Worm (Caenorhabditis elegans) whole organism, L1 larva: ENCODE results near the gene isy-1.

Experiments used
- C04F5.9 ChIP-seq: sonication (generic microtip); optimal IDR thresholded peaks from 2 replicates; lab custom pipeline; 2016; ENCODE audit warnings: missing genetic modification characterization, missing compliant biosample characterization
- C16A3.4 ChIP-seq: fragments of 150-350 bp; optimal IDR thresholded peaks from 2 replicates; lab custom pipeline; 2014; ENCODE audit warnings: missing biosample characterization, missing genetic modification characterization
- C34B4.2 ChIP-seq: sonication (generic microtip); optimal IDR thresholded peaks from 2 replicates; lab custom pipeline; 2017; ENCODE audit warnings: mild to moderate bottlenecking, missing genetic modification characterization, missing compliant biosample characterization
- F16B12.6 ChIP-seq: fragments of 150-350 bp; optimal IDR thresholded peaks from 2 replicates; lab custom pipeline; 2014; ENCODE audit warnings: missing biosample characterization, missing genetic modification characterization
- Y116A8C.19 ChIP-seq: sonication (generic microtip); optimal IDR thresholded peaks from 2 replicates; lab custom pipeline; 2016; ENCODE audit warnings: missing compliant biosample characterization, missing genetic modification characterization, borderline replicate concordance
- aly-2 ChIP-seq: fragments of 150-350 bp; optimal IDR thresholded peaks from 2 replicates; lab custom pipeline; 2014; ENCODE audit warnings: missing biosample characterization, missing genetic modification characterization
- blmp-1 ChIP-seq: fragments of 150-350 bp; optimal IDR thresholded peaks from 2 replicates; lab custom pipeline; 2014; ENCODE audit warnings: missing biosample characterization, missing genetic modification characterization
- ceh-8 ChIP-seq: fragments of 200-800 bp; sonication (Bioruptor generic); optimal IDR thresholded peaks from 2 replicates; lab custom pipeline; 2018; ENCODE audit warnings: mild to moderate bottlenecking, missing genetic modification characterization, moderate library complexity, missing compliant biosample characterization
- ceh-82 ChIP-seq, 3 experiments: fragments of 150-350 bp in 1 of 3; sonication (generic microtip) in 2 of 3; optimal IDR thresholded peaks; 2 replicates each; lab custom pipeline; 2014 to 2017; ENCODE audit warnings: missing biosample characterization in 3 of 3, missing genetic modification characterization in 3 of 3
- ceh-88 ChIP-seq: fragments of 200-800 bp; sonication (Bioruptor generic); IDR thresholded peaks from 2 replicates; pipeline ENCODE4 v1.3.6; 2022; ENCODE audit warnings: missing genetic modification characterization, missing compliant biosample characterization
- ceh-90 ChIP-seq: sonication (generic microtip); optimal IDR thresholded peaks from 2 replicates; lab custom pipeline; 2016; ENCODE audit warnings: missing genetic modification characterization, missing compliant biosample characterization
- dpl-1 ChIP-seq, 3 experiments: fragments of 150-350 bp in 2 of 3; sonication (generic microtip) in 1 of 3; optimal IDR thresholded peaks; 2 replicates each; lab custom pipeline; 2014 to 2017; ENCODE audit warnings: missing biosample characterization in 3 of 3, missing genetic modification characterization in 3 of 3, missing genetic modification reagents in 3 of 3
- efl-1 ChIP-seq, 4 experiments: fragments of 150-350 bp; optimal IDR thresholded peaks in 3 of 4; peaks in 1 of 4; 1 replicate in 1 of 4; 2 replicates in 3 of 4; lab custom pipeline; 2014; ENCODE audit warnings: missing biosample characterization in 2 of 4, missing genetic modification characterization in 2 of 4, missing genetic modification reagents in 2 of 4
- efl-3 ChIP-seq: fragments of 200-800 bp; sonication (Bioruptor generic); optimal IDR thresholded peaks from 2 replicates; lab custom pipeline; 2018; ENCODE audit warnings: mild to moderate bottlenecking, missing genetic modification characterization, missing compliant biosample characterization
- egl-13 ChIP-seq: sonication (generic microtip); optimal IDR thresholded peaks from 2 replicates; lab custom pipeline; 2016; ENCODE audit warnings: missing genotype, missing genetic modification reagents, missing genetic modification characterization, missing compliant biosample characterization
- egl-27 ChIP-seq, 2 experiments: fragments of 150-350 bp in 1 of 2; sonication (generic microtip); optimal IDR thresholded peaks; 3 replicates each; lab custom pipeline; 2017 to 2018; ENCODE audit warnings: missing biosample characterization in 2 of 2, missing genetic modification characterization in 2 of 2, missing genetic modification reagents in 2 of 2
- elt-2 ChIP-seq: sonication (generic microtip); optimal IDR thresholded peaks from 2 replicates; lab custom pipeline; 2016; ENCODE audit warnings: missing genetic modification characterization, mild to moderate bottlenecking, inconsistent platforms, missing compliant biosample characterization, missing genetic modification reagents
- elt-3 ChIP-seq, 6 experiments: fragments of 150-350 bp in 1 of 6; sonication (generic microtip); optimal IDR thresholded peaks; 2 replicates each; lab custom pipeline; 2017 to 2018; ENCODE audit warnings: missing biosample characterization in 6 of 6, missing genetic modification characterization in 6 of 6, inconsistent platforms in 1 of 6
- ets-5 ChIP-seq: fragments of 200-800 bp; sonication (Bioruptor generic); IDR thresholded peaks from 2 replicates; pipeline ENCODE4 v1.3.6; 2022; ENCODE audit warnings: missing genetic modification characterization, missing compliant biosample characterization
- fkh-10 ChIP-seq: sonication (generic microtip); optimal IDR thresholded peaks from 2 replicates; lab custom pipeline; 2017; ENCODE audit warnings: missing biosample characterization, missing genetic modification reagents, missing genetic modification characterization
- fkh-4 ChIP-seq: sonication (generic microtip); optimal IDR thresholded peaks from 2 replicates; lab custom pipeline; 2016; ENCODE audit warnings: missing compliant biosample characterization, missing genetic modification characterization, borderline replicate concordance
- fkh-8 ChIP-seq: sonication (generic microtip); optimal IDR thresholded peaks from 2 replicates; lab custom pipeline; 2016; ENCODE audit warnings: mild to moderate bottlenecking, missing genetic modification characterization, missing compliant biosample characterization
- fos-1 ChIP-seq: fragments of 150-350 bp; optimal IDR thresholded peaks from 2 replicates; lab custom pipeline; 2014; ENCODE audit warnings: missing biosample characterization, missing genetic modification characterization
- grh-1 ChIP-seq: fragments of 200-800 bp; sonication (Bioruptor generic); IDR thresholded peaks from 2 replicates; pipeline ENCODE4 v1.3.6; 2022; ENCODE audit warnings: missing genetic modification reagents, missing genetic modification characterization, missing compliant biosample characterization
- hpl-2 ChIP-seq: fragments of 150-350 bp; optimal IDR thresholded peaks from 2 replicates; lab custom pipeline; 2014; ENCODE audit warnings: missing biosample characterization, missing genetic modification reagents, missing genetic modification characterization
- irx-1 ChIP-seq: sonication (generic microtip); optimal IDR thresholded peaks from 2 replicates; lab custom pipeline; 2016; ENCODE audit warnings: missing genetic modification characterization, missing compliant biosample characterization
- jun-1 ChIP-seq: fragments of 150-350 bp; optimal IDR thresholded peaks from 2 replicates; lab custom pipeline; 2014; ENCODE audit warnings: missing biosample characterization, missing genetic modification reagents, missing genetic modification characterization
- lin-13 ChIP-seq: fragments of 150-350 bp; optimal IDR thresholded peaks from 2 replicates; lab custom pipeline; 2014; ENCODE audit warnings: missing biosample characterization, missing genetic modification reagents, missing genetic modification characterization
- lin-15B ChIP-seq: fragments of 150-350 bp; sonication (generic microtip); optimal IDR thresholded peaks from 3 replicates; lab custom pipeline; 2014; ENCODE audit warnings: missing biosample characterization, missing genetic modification characterization
- lin-35 ChIP-seq, 2 experiments: fragments of 150-350 bp; optimal IDR thresholded peaks; 2 replicates each; lab custom pipeline; 2014; ENCODE audit warnings: missing biosample characterization in 2 of 2, missing genetic modification characterization in 2 of 2, missing genetic modification reagents in 2 of 2
- lin-39 ChIP-seq: fragments of 150-350 bp; optimal IDR thresholded peaks from 2 replicates; lab custom pipeline; 2014; ENCODE audit warnings: missing biosample characterization, missing genetic modification reagents, missing genetic modification characterization
- lir-3 ChIP-seq: sonication (generic microtip); optimal IDR thresholded peaks from 2 replicates; lab custom pipeline; 2016; ENCODE audit warnings: mild to moderate bottlenecking, missing genetic modification characterization, moderate library complexity, missing compliant biosample characterization; ENCODE audit not compliant: poor library complexity
- lsy-2 ChIP-seq, 2 experiments: fragments of 150-350 bp; optimal IDR thresholded peaks; 2 replicates each; lab custom pipeline; 2014; ENCODE audit warnings: missing biosample characterization in 2 of 2, missing genetic modification characterization in 2 of 2
- mab-9 ChIP-seq: fragments of 200-800 bp; sonication (Bioruptor generic); IDR thresholded peaks from 2 replicates; pipeline ENCODE4 v1.3.6; 2022; ENCODE audit warnings: missing genetic modification reagents, missing genetic modification characterization, missing compliant biosample characterization
- nhr-12 ChIP-seq: sonication (generic microtip); optimal IDR thresholded peaks from 2 replicates; lab custom pipeline; 2017; ENCODE audit warnings: missing biosample characterization, missing genetic modification characterization
- nhr-19 ChIP-seq: fragments of 200-800 bp; sonication (Bioruptor generic); conservative IDR thresholded peaks from 2 replicates; pipeline ENCODE4 v1.3.6; 2022; ENCODE audit warnings: missing genetic modification characterization, missing compliant biosample characterization
- nhr-28 ChIP-seq: fragments of 150-350 bp; optimal IDR thresholded peaks from 2 replicates; lab custom pipeline; 2014; ENCODE audit warnings: missing biosample characterization, missing genetic modification characterization
- nhr-76 ChIP-seq: sonication (generic microtip); optimal IDR thresholded peaks from 2 replicates; lab custom pipeline; 2017; ENCODE audit warnings: missing biosample characterization, missing genetic modification characterization
- nhr-77 ChIP-seq: fragments of 150-350 bp; optimal IDR thresholded peaks from 2 replicates; lab custom pipeline; 2014; ENCODE audit warnings: missing biosample characterization, missing genetic modification characterization
- nhr-85 ChIP-seq: sonication (generic microtip); peaks from one replicate; lab custom pipeline; 2016; ENCODE audit warnings: missing genetic modification characterization, inconsistent platforms, missing compliant biosample characterization
- nhr-90 ChIP-seq: sonication (generic microtip); optimal IDR thresholded peaks from 2 replicates; lab custom pipeline; 2016; ENCODE audit warnings: mild to moderate bottlenecking, missing genetic modification characterization, missing compliant biosample characterization; ENCODE audit not compliant: poor library complexity
- snpc-4 ChIP-seq: fragments of 150-350 bp; optimal IDR thresholded peaks from 2 replicates; lab custom pipeline; 2014; ENCODE audit warnings: missing biosample characterization, missing genetic modification characterization
- sox-4 ChIP-seq: sonication (generic microtip); optimal IDR thresholded peaks from 2 replicates; lab custom pipeline; 2016; ENCODE audit warnings: missing genetic modification characterization, missing compliant biosample characterization
- tlp-1 ChIP-seq: fragments of 150-350 bp; optimal IDR thresholded peaks from 2 replicates; lab custom pipeline; 2014; ENCODE audit warnings: missing biosample characterization, missing genetic modification characterization
- unc-130 ChIP-seq: fragments of 150-350 bp; optimal IDR thresholded peaks from 2 replicates; lab custom pipeline; 2017; ENCODE audit warnings: missing biosample characterization, missing genetic modification characterization, inconsistent platforms
- unc-30 ChIP-seq: sonication (generic microtip); optimal IDR thresholded peaks from 2 replicates; lab custom pipeline; 2017; ENCODE audit warnings: missing biosample characterization, missing genetic modification characterization
- unc-86 ChIP-seq: sonication (generic microtip); optimal IDR thresholded peaks from 2 replicates; lab custom pipeline; 2016; ENCODE audit warnings: missing genetic modification characterization, missing compliant biosample characterization
- unc-98 ChIP-seq: fragments of 200-800 bp; sonication (Bioruptor generic); IDR thresholded peaks from 2 replicates; pipeline ENCODE4 v1.3.6; 2022; ENCODE audit warnings: missing genetic modification characterization, missing compliant biosample characterization
- xbp-1 ChIP-seq: sonication (generic microtip); optimal IDR thresholded peaks from 2 replicates; lab custom pipeline; 2016; ENCODE audit warnings: missing genetic modification characterization, missing compliant biosample characterization
- zag-1 ChIP-seq: fragments of 150-350 bp; optimal IDR thresholded peaks from 2 replicates; lab custom pipeline; 2014; ENCODE audit warnings: missing biosample characterization, missing genetic modification characterization
- zip-4 ChIP-seq: fragments of 200-800 bp; sonication (Bioruptor generic); optimal IDR thresholded peaks from 2 replicates; lab custom pipeline; 2018; ENCODE audit warnings: mild to moderate bottlenecking, missing genetic modification characterization, moderate library complexity, missing compliant biosample characterization
- ztf-4 ChIP-seq: fragments of 150-350 bp; optimal IDR thresholded peaks from 2 replicates; lab custom pipeline; 2014; ENCODE audit warnings: missing biosample characterization, missing genetic modification characterization

isy-1 gene

DNA sequence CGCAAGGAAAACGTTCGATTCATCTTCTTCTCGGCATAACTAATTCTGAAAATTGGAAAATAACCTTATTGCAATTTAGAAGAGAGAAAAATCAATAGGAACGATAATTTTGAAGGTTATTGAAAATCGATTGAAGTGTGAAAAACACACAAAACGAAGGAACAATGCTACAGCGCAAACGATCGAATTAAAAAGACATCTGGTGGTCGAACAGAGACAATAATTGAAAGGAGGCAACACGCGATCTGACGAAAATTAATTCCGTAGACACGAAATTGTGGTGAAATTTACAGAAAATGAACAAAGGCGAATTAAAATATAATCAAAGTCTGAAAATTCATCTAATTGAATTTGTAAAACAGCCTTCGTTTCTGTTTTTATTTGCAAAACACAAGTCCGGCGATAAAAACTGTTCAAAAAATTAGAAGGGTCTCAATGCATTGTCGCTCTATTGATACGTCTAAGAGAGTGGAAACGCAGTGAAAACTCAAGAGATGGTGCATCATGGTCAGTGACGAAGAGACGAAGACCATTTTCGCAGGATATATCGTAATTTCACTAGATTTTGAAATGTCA, 39.0 kb upstream of the isy-1 start, which contains the start of gene pak-2:
Gene pak-2 (minus strand): TSS at position 51 of the 576 bp plus-strand sequence.
- TF ChIP-seq lin-13 (GFP tag; lab: Kevin White, UChicago) (peak; percentile 74), fkh-10 (peak; percentile 34), C34B4.2 (tag; lab: Kevin White, UChicago) (no peak), nhr-76 (tag; lab: Kevin White, UChicago) (no peak), egl-27 (tag; optimal IDR thresholded peaks at IDR 0.05; lab: Kevin White, UChicago) (no peak), elt-3 (tag; optimal IDR thresholded peaks at IDR 0.05; lab: Kevin White, UChicago) (peak in 2 of 6 experiments; percentile 2 to 41), ceh-90 (peak; percentile 64), ceh-82 (tag; optimal IDR thresholded peaks at IDR 0.05; lab: Kevin White, UChicago) (peak; percentile 32 to 64 (median 59)), sox-4 (tag; lab: Kevin White, UChicago) (peak; percentile 74), jun-1 (tag; lab: Kevin White, UChicago) (no peak), unc-30 (no peak), unc-86 (tag; lab: Kevin White, UChicago) (peak; percentile 73), fkh-8 (peak; percentile 85), nhr-28 (tag; lab: Kevin White, UChicago) (no peak), irx-1 (tag; lab: Kevin White, UChicago) (peak; percentile 62), aly-2 (tag; lab: Kevin White, UChicago) (peak; percentile 53), snpc-4 (tag; lab: Kevin White, UChicago) (peak; percentile 37), nhr-85 (tag; lab: Kevin White, UChicago) (peak; percentile 94), grh-1 (GFP tag; lab: Robert Waterston, UW) (peak; percentile 31; the same call in 1 of the 2 replicates), nhr-77 (tag; lab: Kevin White, UChicago) (peak; percentile 90), fkh-4 (tag; lab: Kevin White, UChicago) (peak; percentile 85), efl-3 (GFP tag; lab: Kevin White, UChicago) (no peak), egl-13 (peak; percentile 71), nhr-19 (GFP tag; lab: Robert Waterston, UW) (peak; percentile 80), elt-2 (tag; lab: Kevin White, UChicago) (peak; percentile 58), lsy-2 (tag; optimal IDR thresholded peaks at IDR 0.05; lab: Kevin White, UChicago) (peak; percentile 73 to 91), nhr-90 (tag; lab: Kevin White, UChicago) (peak; percentile 85), unc-130 (tag; lab: Kevin White, UChicago) (peak; percentile 11), hpl-2 (GFP tag; lab: Kevin White, UChicago) (peak; percentile 63), F16B12.6 (tag; lab: Kevin White, UChicago) (no peak), ceh-8 (GFP tag; lab: Kevin White, UChicago) (no peak), zip-4 (GFP tag; lab: Kevin White, UChicago) (no peak), xbp-1 (tag; lab: Kevin White, UChicago) (peak; percentile 83), zag-1 (tag; lab: Kevin White, UChicago) (peak; percentile 31), lin-35 (GFP tag; optimal IDR thresholded peaks at IDR 0.05; lab: Kevin White, UChicago) (peak; percentile 74 to 89), C16A3.4 (tag; lab: Kevin White, UChicago) (peak; percentile 96), lin-39 (tag; lab: Kevin White, UChicago) (peak; percentile 37), nhr-12 (no peak), fos-1 (tag; lab: Kevin White, UChicago) (peak; percentile 60), ceh-88 (GFP tag; lab: Robert Waterston, UW) (peak; percentile 85), ztf-4 (tag; lab: Kevin White, UChicago) (no peak), ets-5 (no peak), blmp-1 (peak; percentile 75), lin-15B (tag; lab: Kevin White, UChicago) (peak; percentile 43), tlp-1 (tag; lab: Kevin White, UChicago) (no peak), dpl-1 (GFP tag; optimal IDR thresholded peaks at IDR 0.05; lab: Kevin White, UChicago) (peak; percentile 61 to 77 (median 68)), efl-1 (optimal IDR thresholded peaks at IDR 0.05; lab: Kevin White, UChicago) (peak; percentile 78 to 84), efl-1 (GFP tag; optimal IDR thresholded peaks at IDR 0.05 in 1 of 2; lab: Kevin White, UChicago) (peak; percentile 69 to 96), Y116A8C.19 (tag; lab: Kevin White, UChicago) (no peak), unc-98 (GFP tag; lab: Robert Waterston, UW) (peak; percentile 76; the same call in 1 of the 2 replicates), C04F5.9 (tag; lab: Kevin White, UChicago) (peak; percentile 70), lir-3 (tag; lab: Kevin White, UChicago) (peak; percentile 90), mab-9 (peak; percentile 53; the same call in 1 of the 2 replicates)
